Fruit fly (Drosophila melanogaster): ENCODE measurements around the gene CG5079.

CG5079 gene

dm6 chr3R:25640463-25640862, 27.0 kb downstream of the CG5079 start:
- no peak for TF ChIP-seq CG8478 (optimal IDR thresholded peaks at IDR 0.05)
- TF ChIP-seq Dll (optimal IDR thresholded peaks at IDR 0.05) = no peak
- TF ChIP-seq usp (GFP tag; optimal IDR thresholded peaks at IDR 0.05) = no peak
- TF ChIP-seq pan (optimal IDR thresholded peaks at IDR 0.05) = no peak
- no peak for TF ChIP-seq psq (optimal IDR thresholded peaks at IDR 0.05)
- no peak for TF ChIP-seq EcR (GFP tag; optimal IDR thresholded peaks at IDR 0.05)

- no peak for TF ChIP-seq psq (optimal IDR thresholded peaks at IDR 0.05)
- TF ChIP-seq usp (GFP tag; optimal IDR thresholded peaks at IDR 0.05) = no peak
- TF ChIP-seq EcR (GFP tag; optimal IDR thresholded peaks at IDR 0.05) = no peak
- TF ChIP-seq CG8478 (optimal IDR thresholded peaks at IDR 0.05) = no peak
- TF ChIP-seq pan (optimal IDR thresholded peaks at IDR 0.05) = no peak
- no peak for TF ChIP-seq Dll (optimal IDR thresholded peaks at IDR 0.05)
Measured at dm6 chr3R:25644172-25644571, 30.7 kb downstream of the CG5079 start.

- TF ChIP-seq psq (optimal IDR thresholded peaks at IDR 0.05) (no peak), EcR (GFP tag; optimal IDR thresholded peaks at IDR 0.05) (no peak), CG8478 (optimal IDR thresholded peaks at IDR 0.05) (peak; percentile 6)
Measured at dm6 chr3R:25646882-25647518, 33.5 kb downstream of the CG5079 start.

dm6 chr3R:25647577-25648257, 34.3 kb downstream of the CG5079 start:
- TF ChIP-seq usp (GFP tag; optimal IDR thresholded peaks at IDR 0.05) = no peak
- no peak for TF ChIP-seq EcR (GFP tag; optimal IDR thresholded peaks at IDR 0.05)
- TF ChIP-seq Dll (optimal IDR thresholded peaks at IDR 0.05) = no peak
- no peak for TF ChIP-seq pan (optimal IDR thresholded peaks at IDR 0.05)
- no peak for TF ChIP-seq CG8478 (optimal IDR thresholded peaks at IDR 0.05)
- no peak for TF ChIP-seq psq (optimal IDR thresholded peaks at IDR 0.05)

- TF ChIP-seq pan (optimal IDR thresholded peaks at IDR 0.05) (no peak), CG8478 (optimal IDR thresholded peaks at IDR 0.05) (no peak), Dll (optimal IDR thresholded peaks at IDR 0.05) (no peak), psq (optimal IDR thresholded peaks at IDR 0.05) (no peak), EcR (GFP tag; optimal IDR thresholded peaks at IDR 0.05) (no peak), usp (GFP tag; optimal IDR thresholded peaks at IDR 0.05) (no peak)
Measured at dm6 chr3R:25648258-25648606, 34.8 kb downstream of the CG5079 start.

- TF ChIP-seq pan (optimal IDR thresholded peaks at IDR 0.05) (no peak), usp (GFP tag; optimal IDR thresholded peaks at IDR 0.05) (no peak), Dll (optimal IDR thresholded peaks at IDR 0.05) (no peak), CG8478 (optimal IDR thresholded peaks at IDR 0.05) (no peak), psq (optimal IDR thresholded peaks at IDR 0.05) (no peak), EcR (GFP tag; optimal IDR thresholded peaks at IDR 0.05) (no peak)
Measured at dm6 chr3R:25650417-25650816, 37.0 kb downstream of the CG5079 start.

- TF ChIP-seq CG8478 (optimal IDR thresholded peaks at IDR 0.05) = no peak
- TF ChIP-seq Dll (optimal IDR thresholded peaks at IDR 0.05) = no peak
- TF ChIP-seq psq (optimal IDR thresholded peaks at IDR 0.05) = no peak
- no peak for TF ChIP-seq pan (optimal IDR thresholded peaks at IDR 0.05)
- no peak for TF ChIP-seq usp (GFP tag; optimal IDR thresholded peaks at IDR 0.05)
- TF ChIP-seq EcR (GFP tag; optimal IDR thresholded peaks at IDR 0.05) = no peak
Measured at dm6 chr3R:25651414-25651813, 37.9 kb downstream of the CG5079 start.

- TF ChIP-seq EcR (GFP tag; optimal IDR thresholded peaks at IDR 0.05) (no peak), Dll (optimal IDR thresholded peaks at IDR 0.05) (no peak), CG8478 (optimal IDR thresholded peaks at IDR 0.05) (no peak), pan (optimal IDR thresholded peaks at IDR 0.05) (no peak), usp (GFP tag; optimal IDR thresholded peaks at IDR 0.05) (no peak), psq (optimal IDR thresholded peaks at IDR 0.05) (no peak)
Measured at dm6 chr3R:25652066-25652720, 38.7 kb downstream of the CG5079 start.

dm6 chr3R:25659857-25660417, 46.5 kb downstream of the CG5079 start:
- TF ChIP-seq EcR (GFP tag; optimal IDR thresholded peaks at IDR 0.05) (no peak), usp (GFP tag; optimal IDR thresholded peaks at IDR 0.05) (no peak)

dm6 chr3R:25660985-25661530, 47.6 kb downstream of the CG5079 start, which contains the start of gene Tnks:
Tnks (minus strand) TSS chr3R:25661286.
- no peak for TF ChIP-seq EcR (GFP tag; optimal IDR thresholded peaks at IDR 0.05)
- no peak for TF ChIP-seq psq (optimal IDR thresholded peaks at IDR 0.05)
- TF ChIP-seq pan (optimal IDR thresholded peaks at IDR 0.05) = no peak
- no peak for TF ChIP-seq Dll (optimal IDR thresholded peaks at IDR 0.05)
- TF ChIP-seq CG8478 (optimal IDR thresholded peaks at IDR 0.05) = no peak
- no peak for TF ChIP-seq usp (GFP tag; optimal IDR thresholded peaks at IDR 0.05)

dm6 chr3R:25661531-25662193, 48.2 kb downstream of the CG5079 start, which contains the start of gene RASSF8:
RASSF8 (plus strand) TSS chr3R:25661795.
- TF ChIP-seq psq (optimal IDR thresholded peaks at IDR 0.05) = no peak
- TF ChIP-seq CG8478 (optimal IDR thresholded peaks at IDR 0.05) = no peak
- TF ChIP-seq Dll (optimal IDR thresholded peaks at IDR 0.05) = no peak
- no peak for TF ChIP-seq EcR (GFP tag; optimal IDR thresholded peaks at IDR 0.05)
- TF ChIP-seq usp (GFP tag; optimal IDR thresholded peaks at IDR 0.05) = no peak
- TF ChIP-seq pan (optimal IDR thresholded peaks at IDR 0.05) = no peak
